Worm (Caenorhabditis elegans) whole organism, midembryonic: ENCODE data around the gene ipmk-1.

Source experiments
- T22C8.4 ChIP-seq: fragments of 200-800 bp; sonication (Bioruptor generic); IDR thresholded peaks from 2 replicates; pipeline ENCODE4 v1.3.6; 2022; ENCODE audit warnings: missing genetic modification characterization, missing compliant biosample characterization
- flt-1 ChIP-seq: fragments of 200-800 bp; sonication (Bioruptor generic); IDR thresholded peaks from 2 replicates; pipeline ENCODE4 v1.3.6; 2022; ENCODE audit warnings: missing genetic modification characterization, missing compliant biosample characterization
- ztf-29 ChIP-seq: fragments of 200-800 bp; sonication (Bioruptor generic); IDR thresholded peaks from 2 replicates; pipeline ENCODE4 v1.3.6; 2022; ENCODE audit warnings: missing genetic modification reagents, missing genetic modification characterization, missing compliant biosample characterization

- no peak for TF ChIP-seq flt-1 (GFP tag; lab: Robert Waterston, UW)
- TF ChIP-seq T22C8.4 (GFP tag; lab: Robert Waterston, UW), result no peak
- no peak for TF ChIP-seq ztf-29
Measured at ce11 chrIV:12583181-12583580, 35.3 kb downstream of the ipmk-1 start.
